Worm (Caenorhabditis elegans): Measurements from ENCODE around the gene sdz-11.
"Not testable (repeated sequence)": the region's sequence is repeated elsewhere in the genome, so short reads cannot be mapped to it uniquely, and the experiment has no call there.

sdz-11 gene

DNA sequence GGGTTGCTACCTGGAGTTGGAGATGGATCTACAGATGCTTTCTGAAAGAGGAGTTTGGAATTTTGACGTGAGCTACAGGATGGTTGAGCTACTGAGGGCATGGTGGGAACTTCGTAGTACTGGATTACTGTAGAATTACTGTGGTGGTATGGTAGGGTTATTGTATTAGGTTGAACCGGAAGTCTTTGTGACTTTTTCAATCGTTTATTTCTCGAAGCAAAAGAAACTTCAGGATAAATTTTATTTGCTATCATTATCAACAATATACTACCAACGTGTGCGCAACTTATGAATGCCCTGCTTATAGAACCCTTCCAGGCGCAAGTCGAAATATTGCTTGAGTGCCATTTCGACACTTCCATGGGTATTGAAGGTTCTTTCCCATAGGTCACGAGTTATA, 9.5 kb upstream of the sdz-11 start, which contains the start of gene T24E12.6:
TSS of gene T24E12.6 (minus strand) at position 101 of the 400 bp plus-strand sequence.
- TF ChIP-seq egl-27, ceh-82, nhr-237 (tag; optimal IDR thresholded peaks at IDR 0.05): not testable (repeated sequence)

DNA sequence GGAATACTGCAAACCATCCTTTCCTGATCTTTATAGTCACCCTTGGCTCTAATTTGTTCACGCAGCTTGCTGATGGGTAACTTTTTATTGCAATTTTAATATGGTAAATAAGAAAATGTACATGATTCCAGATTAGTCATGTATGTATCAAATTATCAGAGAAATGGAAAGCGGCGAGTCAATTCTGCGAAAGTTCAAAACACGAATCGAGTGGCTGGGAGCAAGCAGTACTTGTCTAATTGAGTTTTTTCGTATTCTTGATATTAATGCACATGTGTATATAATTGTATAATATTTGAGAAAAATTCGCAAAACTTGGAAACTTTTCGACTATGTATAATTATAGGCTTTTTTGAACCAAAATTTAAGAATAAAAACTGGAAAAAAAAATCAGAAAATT, 6.9 kb upstream of the sdz-11 start, which contains the start of gene T24E12.12:
TSS of gene T24E12.12 (plus strand) at position 281 of the 400 bp plus-strand sequence.
- no peak for TF ChIP-seq elt-3 (tag; optimal IDR thresholded peaks at IDR 0.05)
- TF ChIP-seq zag-1 (tag; optimal IDR thresholded peaks at IDR 0.05), result no peak
- TF ChIP-seq nhr-21 (tag; optimal IDR thresholded peaks at IDR 0.05), result no peak
- TF ChIP-seq lsy-2 (tag; optimal IDR thresholded peaks at IDR 0.05), result no peak
- no peak for TF ChIP-seq nhr-237 (tag; optimal IDR thresholded peaks at IDR 0.05)
- no peak for TF ChIP-seq egl-27 (tag; optimal IDR thresholded peaks at IDR 0.05)
- no peak for TF ChIP-seq R02D3.7 (tag; optimal IDR thresholded peaks at IDR 0.05)
- TF ChIP-seq elt-1 (tag; optimal IDR thresholded peaks at IDR 0.05), result no peak
- no peak for TF ChIP-seq nhr-23 (tag; optimal IDR thresholded peaks at IDR 0.05)
- no peak for TF ChIP-seq peb-1 (tag; optimal IDR thresholded peaks at IDR 0.05)
- no peak for TF ChIP-seq ama-1 (optimal IDR thresholded peaks at IDR 0.05)
- TF ChIP-seq blmp-1 (tag; optimal IDR thresholded peaks at IDR 0.05; ENCODE audit: insufficient read depth), result no peak
- no peak for TF ChIP-seq crh-2 (tag; optimal IDR thresholded peaks at IDR 0.05)
- no peak for TF ChIP-seq unc-62 (GFP tag; optimal IDR thresholded peaks at IDR 0.05)
- TF ChIP-seq mdl-1 (tag; optimal IDR thresholded peaks at IDR 0.05), result no peak
- TF ChIP-seq fos-1 (tag; optimal IDR thresholded peaks at IDR 0.05), result no peak
- no peak for TF ChIP-seq dmd-4 (tag; optimal IDR thresholded peaks at IDR 0.05)
- no peak for TF ChIP-seq mbf-1 (tag; optimal IDR thresholded peaks at IDR 0.05)
- no peak for TF ChIP-seq nhr-10 (tag; optimal IDR thresholded peaks at IDR 0.05)

DNA sequence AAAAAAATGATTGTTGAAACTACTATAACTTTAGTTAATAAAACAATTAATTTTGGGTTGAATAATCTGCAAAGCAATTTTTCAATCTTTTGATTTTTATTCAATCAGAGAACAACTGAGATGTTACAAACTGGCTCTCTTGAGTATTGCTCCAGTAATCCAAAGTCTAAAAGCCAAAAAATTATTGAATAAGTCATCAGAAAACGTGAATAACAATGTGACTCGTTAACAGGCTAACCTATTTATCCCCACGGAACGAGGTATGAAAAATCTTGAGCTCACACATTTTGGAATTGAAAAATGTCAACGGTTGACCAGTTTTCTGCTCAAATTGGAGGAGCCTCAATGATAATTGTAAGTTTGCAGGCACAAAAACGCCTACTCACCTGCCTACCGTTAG, 5.4 kb upstream of the sdz-11 start, which contains the start of gene srx-111:
TSS of gene srx-111 (plus strand) at position 301 of the 400 bp plus-strand sequence.
- TF ChIP-seq ceh-82 (tag; optimal IDR thresholded peaks at IDR 0.05) (no peak), mdl-1 (tag; optimal IDR thresholded peaks at IDR 0.05) (no peak), mab-5 (tag; optimal IDR thresholded peaks at IDR 0.05) (no peak), lsy-2 (tag; optimal IDR thresholded peaks at IDR 0.05) (no peak), elt-1 (tag; optimal IDR thresholded peaks at IDR 0.05) (no peak), crh-2 (tag; optimal IDR thresholded peaks at IDR 0.05) (no peak), lin-13 (GFP tag; optimal IDR thresholded peaks at IDR 0.05) (no peak), Y55F3AM.14 (GFP tag; optimal IDR thresholded peaks at IDR 0.05) (no peak), ZK546.5 (tag; optimal IDR thresholded peaks at IDR 0.05) (no peak), lin-39 (tag; optimal IDR thresholded peaks at IDR 0.05) (no peak), nhr-129 (tag; optimal IDR thresholded peaks at IDR 0.05) (no peak), blmp-1 (tag; optimal IDR thresholded peaks at IDR 0.05; ENCODE audit: insufficient read depth) (no peak), gmeb-1 (tag; optimal IDR thresholded peaks at IDR 0.05) (no peak), elt-3 (tag; optimal IDR thresholded peaks at IDR 0.05) (no peak), egl-27 (tag; optimal IDR thresholded peaks at IDR 0.05) (no peak), sma-9 (GFP tag; optimal IDR thresholded peaks at IDR 0.05) (no peak), sma-9 (tag; optimal IDR thresholded peaks at IDR 0.05) (no peak), sem-4 (tag; optimal IDR thresholded peaks at IDR 0.05) (no peak), nhr-23 (tag; optimal IDR thresholded peaks at IDR 0.05) (no peak), snpc-4 (tag; optimal IDR thresholded peaks at IDR 0.05) (no peak), unc-62 (GFP tag; optimal IDR thresholded peaks at IDR 0.05) (no peak)

DNA sequence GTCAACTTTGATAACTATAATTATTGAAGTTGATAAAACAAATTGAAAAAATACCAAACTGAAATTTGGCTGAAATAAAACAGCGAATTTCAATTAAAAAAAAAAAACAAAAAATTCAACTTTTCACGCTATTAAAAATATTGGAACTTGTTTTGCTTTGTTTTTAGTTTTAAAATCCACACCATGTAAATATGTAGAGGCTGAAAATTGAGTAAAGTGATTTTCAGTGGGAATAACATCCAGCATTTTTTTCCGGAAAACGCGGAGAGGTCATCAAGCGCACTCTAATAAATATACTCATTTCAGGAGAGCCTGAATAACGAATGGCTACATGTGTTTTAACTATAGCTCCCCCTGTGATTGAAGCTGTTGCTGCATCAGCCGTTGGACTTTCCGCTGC, 1.5 kb upstream of the sdz-11 start, which contains the start of gene rcd-1:
TSS of gene rcd-1 (plus strand) at position 301 of the 400 bp plus-strand sequence.
- TF ChIP-seq nhr-12 (tag; optimal IDR thresholded peaks at IDR 0.05) (no peak), unc-39 (tag; optimal IDR thresholded peaks at IDR 0.05) (no peak)

DNA sequence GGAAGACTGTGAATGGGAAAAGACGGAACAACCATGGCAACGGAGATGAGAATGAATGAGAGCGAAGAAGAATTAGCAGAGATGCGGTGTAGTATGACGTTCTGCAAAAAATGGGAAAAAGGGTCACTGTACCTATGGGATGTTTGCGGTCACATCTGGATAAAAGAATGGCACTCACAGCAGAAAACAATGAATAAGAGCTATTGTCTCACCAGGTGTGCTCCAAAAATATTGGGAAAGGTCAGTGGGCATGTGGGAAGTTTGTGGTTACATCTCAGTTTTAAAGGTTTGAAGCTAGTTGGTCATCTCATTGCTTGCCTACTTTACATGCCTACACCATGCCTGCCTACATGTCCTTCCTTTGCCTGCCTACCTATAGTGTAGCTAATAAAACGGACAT, 1.4 kb downstream of the sdz-11 start, which contains the start of gene fbxb-91:
TSS of gene fbxb-91 (minus strand) at position 101 of the 400 bp plus-strand sequence.
- TF ChIP-seq Y55F3AM.14 (GFP tag; optimal IDR thresholded peaks at IDR 0.05), result no peak
- TF ChIP-seq nhr-6 (tag; optimal IDR thresholded peaks at IDR 0.05), result no peak
- TF ChIP-seq sem-4 (tag; optimal IDR thresholded peaks at IDR 0.05), result no peak
- TF ChIP-seq nhr-11 (tag; optimal IDR thresholded peaks at IDR 0.05), result no peak
- TF ChIP-seq ztf-11 (tag; optimal IDR thresholded peaks at IDR 0.05), result no peak
- no peak for TF ChIP-seq zag-1 (tag; optimal IDR thresholded peaks at IDR 0.05)
- no peak for TF ChIP-seq dmd-4 (tag; optimal IDR thresholded peaks at IDR 0.05)
- TF ChIP-seq nhr-12 (tag; optimal IDR thresholded peaks at IDR 0.05), result no peak
- TF ChIP-seq lin-39 (tag; optimal IDR thresholded peaks at IDR 0.05), result no peak
- no peak for TF ChIP-seq snpc-4 (tag; optimal IDR thresholded peaks at IDR 0.05)
- TF ChIP-seq lin-13 (GFP tag; optimal IDR thresholded peaks at IDR 0.05), result no peak
- TF ChIP-seq blmp-1 (tag; optimal IDR thresholded peaks at IDR 0.05; ENCODE audit: insufficient read depth), result no peak

Data from whole organism, L2 larva.